Worm (Caenorhabditis elegans) whole organism, young adult: ENCODE data around the gene gck-2.

Source experiments
- B0019.2 ChIP-seq: fragments of 200-800 bp; sonication (Bioruptor generic); conservative IDR thresholded peaks from 2 replicates; pipeline ENCODE4 v1.3.6; 2022; ENCODE audit warnings: missing genetic modification reagents, missing genetic modification characterization, missing compliant biosample characterization
- B0336.3 ChIP-seq: fragments of 200-800 bp; sonication (Bioruptor generic); IDR thresholded peaks from 2 replicates; pipeline ENCODE4 v1.3.6; 2022; ENCODE audit warnings: missing genetic modification characterization, missing compliant biosample characterization
- F10E7.11 ChIP-seq: sonication (generic microtip); optimal IDR thresholded peaks from 2 replicates; lab custom pipeline; 2017; ENCODE audit warnings: mild to moderate bottlenecking, missing genetic modification characterization, moderate library complexity, missing compliant biosample characterization
- F52B5.7 ChIP-seq: sonication (generic microtip); optimal IDR thresholded peaks from 2 replicates; lab custom pipeline; 2016; ENCODE audit warnings: mild to moderate bottlenecking, missing genetic modification characterization, missing compliant biosample characterization
- T07F8.4 ChIP-seq: sonication (generic microtip); optimal IDR thresholded peaks from 2 replicates; lab custom pipeline; 2016; ENCODE audit warnings: mild to moderate bottlenecking, missing genetic modification characterization, moderate library complexity, missing compliant biosample characterization
- Y53F4B.3 ChIP-seq: fragments of 200-800 bp; sonication (Bioruptor generic); IDR thresholded peaks from 2 replicates; pipeline ENCODE4 v1.3.6; 2022; ENCODE audit warnings: missing genetic modification reagents, missing genetic modification characterization, missing compliant biosample characterization
- Y53G8AR.9 ChIP-seq: fragments of 200-800 bp; sonication (Bioruptor generic); conservative IDR thresholded peaks from 2 replicates; pipeline ENCODE4 v1.3.6; 2022; ENCODE audit warnings: missing genetic modification reagents, missing genetic modification characterization, missing compliant biosample characterization
- Y95B8A.8 ChIP-seq: fragments of 200-800 bp; sonication (Bioruptor generic); IDR thresholded peaks from 2 replicates; pipeline ENCODE4 v1.3.6; 2022; ENCODE audit warnings: missing genetic modification reagents, missing genetic modification characterization, missing compliant biosample characterization
- ama-1 ChIP-seq, 3 experiments: fragments of 150-350 bp in 1 of 3; sonication (generic microtip) in 2 of 3; optimal IDR thresholded peaks; 2 replicates each; lab custom pipeline; 2014 to 2018; ENCODE audit warnings: missing biosample characterization in 2 of 3, missing genetic modification characterization in 2 of 3, missing genetic modification reagents in 2 of 3
- aptf-2 ChIP-seq: fragments of 200-800 bp; sonication (Bioruptor generic); conservative IDR thresholded peaks from 2 replicates; pipeline ENCODE4 v1.3.6; 2022; ENCODE audit warnings: missing genetic modification reagents, missing genetic modification characterization, missing compliant biosample characterization
- aptf-3 ChIP-seq: fragments of 200-800 bp; sonication (Bioruptor generic); IDR thresholded peaks from 2 replicates; pipeline ENCODE4 v1.3.6; 2022; ENCODE audit warnings: missing genetic modification characterization, missing compliant biosample characterization
- attf-5 ChIP-seq: fragments of 200-800 bp; sonication (Bioruptor generic); optimal IDR thresholded peaks from 2 replicates; lab custom pipeline; 2018; ENCODE audit warnings: mild to moderate bottlenecking, missing genetic modification characterization, missing compliant biosample characterization
- ccch-3 ChIP-seq: fragments of 200-800 bp; sonication (Bioruptor generic); optimal IDR thresholded peaks from 2 replicates; lab custom pipeline; 2018; ENCODE audit warnings: mild to moderate bottlenecking, missing genetic modification characterization, missing compliant biosample characterization
- cebp-1 ChIP-seq, 2 experiments: fragments of 200-800 bp in 1 of 2; sonication (Bioruptor generic) in 1 of 2; sonication (generic microtip) in 1 of 2; IDR thresholded peaks in 1 of 2; optimal IDR thresholded peaks in 1 of 2; 2 replicates each; pipeline versions ENCODE4 v1.3.6 to Lab custom; 2017 to 2022; ENCODE audit warnings: missing compliant biosample characterization in 2 of 2, missing genetic modification characterization in 2 of 2, mild to moderate bottlenecking in 1 of 2, missing genetic modification reagents in 1 of 2, moderate library complexity in 1 of 2
- ceh-91 ChIP-seq: fragments of 200-800 bp; sonication (Bioruptor generic); IDR thresholded peaks from 2 replicates; pipeline ENCODE4 v1.3.6; 2022; ENCODE audit warnings: missing genetic modification reagents, missing genetic modification characterization, missing compliant biosample characterization
- chd-7 ChIP-seq: sonication (generic microtip); optimal IDR thresholded peaks from 2 replicates; lab custom pipeline; 2016; ENCODE audit warnings: mild to moderate bottlenecking, missing genetic modification characterization, moderate library complexity, missing compliant biosample characterization
- dox-1 ChIP-seq: fragments of 200-800 bp; sonication (Bioruptor generic); IDR thresholded peaks from 2 replicates; pipeline ENCODE4 v1.3.6; 2022; ENCODE audit warnings: missing genetic modification reagents, missing genetic modification characterization, missing compliant biosample characterization
- dpl-1 ChIP-seq: fragments of 150-350 bp; optimal IDR thresholded peaks from 2 replicates; lab custom pipeline; 2014; ENCODE audit warnings: missing biosample characterization, missing genetic modification reagents, missing genetic modification characterization
- egl-44 ChIP-seq: fragments of 200-800 bp; sonication (Bioruptor generic); IDR thresholded peaks from 2 replicates; pipeline ENCODE4 v1.3.6; 2022; ENCODE audit warnings: missing genetic modification reagents, missing genetic modification characterization, missing compliant biosample characterization
- egrh-3 ChIP-seq: fragments of 200-800 bp; sonication (Bioruptor generic); IDR thresholded peaks from 2 replicates; pipeline ENCODE4 v1.3.6; 2022; ENCODE audit warnings: missing genetic modification reagents, missing genetic modification characterization, missing compliant biosample characterization
- ekl-4 ChIP-seq: fragments of 200-800 bp; sonication (Bioruptor generic); IDR thresholded peaks from 2 replicates; pipeline ENCODE4 v1.3.6; 2022; ENCODE audit warnings: missing genetic modification reagents, missing genetic modification characterization, missing compliant biosample characterization
- fkh-3 ChIP-seq: sonication (generic microtip); optimal IDR thresholded peaks from 2 replicates; lab custom pipeline; 2016; ENCODE audit warnings: mild to moderate bottlenecking, missing genetic modification characterization, missing compliant biosample characterization
- hmg-1.2 ChIP-seq: fragments of 200-800 bp; sonication (Bioruptor generic); IDR thresholded peaks from 2 replicates; pipeline ENCODE4 v1.3.6; 2022; ENCODE audit warnings: missing genetic modification reagents, missing genetic modification characterization, missing compliant biosample characterization
- hmg-20 ChIP-seq: fragments of 200-800 bp; sonication (Bioruptor generic); IDR thresholded peaks from 2 replicates; pipeline ENCODE4 v1.3.6; 2022; ENCODE audit warnings: missing genetic modification reagents, missing genetic modification characterization, missing compliant biosample characterization
- lir-1 ChIP-seq: fragments of 200-800 bp; sonication (Bioruptor generic); conservative IDR thresholded peaks from 2 replicates; pipeline ENCODE4 v1.3.6; 2022; ENCODE audit warnings: missing genetic modification reagents, missing genetic modification characterization, missing compliant biosample characterization
- lsy-27 ChIP-seq: sonication (generic microtip); optimal IDR thresholded peaks from 2 replicates; lab custom pipeline; 2017; ENCODE audit warnings: missing genetic modification characterization, mild to moderate bottlenecking, missing compliant biosample characterization, antibody characterized with exemption, missing genotype, borderline replicate concordance; ENCODE audit not compliant: insufficient read depth
- madf-3 ChIP-seq: fragments of 200-800 bp; sonication (Bioruptor generic); IDR thresholded peaks from 2 replicates; pipeline ENCODE4 v1.3.6; 2022; ENCODE audit warnings: missing genetic modification reagents, missing genetic modification characterization, missing compliant biosample characterization
- madf-6 ChIP-seq: fragments of 200-800 bp; sonication (Bioruptor generic); IDR thresholded peaks from 2 replicates; pipeline ENCODE4 v1.3.6; 2022; ENCODE audit warnings: missing genetic modification reagents, missing genetic modification characterization, missing compliant biosample characterization
- nhr-27 ChIP-seq: fragments of 200-800 bp; sonication (Bioruptor generic); optimal IDR thresholded peaks from 2 replicates; lab custom pipeline; 2018; ENCODE audit warnings: mild to moderate bottlenecking, missing genetic modification characterization, moderate library complexity, missing compliant biosample characterization
- repo-1 ChIP-seq: sonication (generic microtip); optimal IDR thresholded peaks from 2 replicates; lab custom pipeline; 2017; ENCODE audit warnings: mild to moderate bottlenecking, missing genetic modification characterization, missing compliant biosample characterization
- snpc-3.4 ChIP-seq: sonication (generic microtip); optimal IDR thresholded peaks from 2 replicates; lab custom pipeline; 2017; ENCODE audit warnings: missing genetic modification characterization, mild to moderate bottlenecking, missing compliant biosample characterization, antibody characterized with exemption, moderate library complexity, missing genotype, missing genetic modification reagents
- sptf-2 ChIP-seq: fragments of 200-800 bp; sonication (Bioruptor generic); optimal IDR thresholded peaks from 2 replicates; lab custom pipeline; 2018; ENCODE audit warnings: mild to moderate bottlenecking, missing genetic modification characterization, missing compliant biosample characterization
- tbp1 ChIP-seq: fragments of 200-800 bp; sonication (Bioruptor generic); optimal IDR thresholded peaks from 2 replicates; lab custom pipeline; 2018; ENCODE audit warnings: mild to moderate bottlenecking, missing genetic modification characterization, missing compliant biosample characterization
- tbx-9 ChIP-seq: sonication (generic microtip); optimal IDR thresholded peaks from 2 replicates; lab custom pipeline; 2016; ENCODE audit warnings: borderline replicate concordance, missing genetic modification characterization, inconsistent platforms, missing compliant biosample characterization
- unc-130 ChIP-seq: sonication (generic microtip); optimal IDR thresholded peaks from 2 replicates; lab custom pipeline; 2016; ENCODE audit warnings: missing genetic modification reagents, missing genetic modification characterization, missing compliant biosample characterization
- xnd-1 ChIP-seq: sonication (generic microtip); optimal IDR thresholded peaks from 2 replicates; lab custom pipeline; 2016; ENCODE audit warnings: missing genotype, missing genetic modification reagents, missing genetic modification characterization, missing compliant biosample characterization
- ztf-18 ChIP-seq: sonication (generic microtip); optimal IDR thresholded peaks from 2 replicates; lab custom pipeline; 2016; ENCODE audit warnings: missing genotype, mild to moderate bottlenecking, missing genetic modification characterization, missing compliant biosample characterization
- ztf-25 ChIP-seq: fragments of 200-800 bp; sonication (Bioruptor generic); IDR thresholded peaks from 2 replicates; pipeline ENCODE4 v1.3.6; 2022; ENCODE audit warnings: missing genetic modification reagents, missing genetic modification characterization, missing compliant biosample characterization

Gene gck-2

ce11 chrV:6801850-6802249, 9.4 kb upstream of the gck-2 start, which contains the start of gene dmsr-10:
Gene dmsr-10, minus strand, starts transcription at chrV:6801950.
- TF ChIP-seq Y53G8AR.9 (GFP tag; lab: Robert Waterston, UW) (no peak), Y95B8A.8 (GFP tag; lab: Robert Waterston, UW) (no peak), ztf-25 (GFP tag; lab: Robert Waterston, UW) (no peak), F10E7.11 (tag; lab: Kevin White, UChicago) (no peak), ama-1 (optimal IDR thresholded peaks at IDR 0.05; lab: Kevin White, UChicago) (no peak), ama-1 (GFP tag; optimal IDR thresholded peaks at IDR 0.05; lab: Kevin White, UChicago) (no peak), ceh-91 (GFP tag; lab: Robert Waterston, UW) (no peak), chd-7 (tag; lab: Kevin White, UChicago) (no peak), cebp-1 (GFP tag; IDR thresholded peaks at IDR 0.05; lab: Robert Waterston, UW) (no peak), cebp-1 (tag; optimal IDR thresholded peaks at IDR 0.05; lab: Kevin White, UChicago) (no peak)

DNA sequence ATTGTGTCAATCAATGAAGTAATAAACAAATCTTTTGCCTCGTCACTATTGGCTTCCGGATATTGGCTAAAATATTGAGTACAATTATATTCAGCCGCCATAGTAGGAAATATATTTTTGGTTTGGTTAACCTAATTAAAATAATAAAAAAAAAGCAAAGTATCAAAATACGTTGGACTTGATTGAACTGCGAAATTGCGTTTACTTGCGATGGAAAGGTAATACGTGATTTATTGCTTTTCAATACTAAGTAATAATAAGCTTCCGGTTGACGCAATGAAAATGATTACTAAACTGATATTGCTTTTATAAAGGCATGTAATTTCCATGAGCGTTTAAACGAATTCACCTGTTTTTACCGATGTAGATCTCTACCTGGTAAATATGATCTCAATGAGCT, 7.1 kb upstream of the gck-2 start, which contains the start of gene dmsr-9:
Gene dmsr-9, minus strand, starts transcription at position 101 of the 400 bp plus-strand sequence.
- TF ChIP-seq lir-1 (GFP tag; lab: Robert Waterston, UW) = no peak
- TF ChIP-seq B0336.3 (GFP tag; lab: Robert Waterston, UW) = no peak
- no peak for TF ChIP-seq madf-6 (GFP tag; lab: Robert Waterston, UW)
- TF ChIP-seq fkh-3 (tag; lab: Kevin White, UChicago) = no peak
- no peak for TF ChIP-seq nhr-27 (tag; lab: Kevin White, UChicago)
- TF ChIP-seq T07F8.4 (tag; lab: Kevin White, UChicago) = no peak
- TF ChIP-seq lsy-27 (tag; lab: Kevin White, UChicago) = no peak
- TF ChIP-seq Y53G8AR.9 (GFP tag; lab: Robert Waterston, UW) = no peak
- TF ChIP-seq chd-7 (tag; lab: Kevin White, UChicago) = no peak
- TF ChIP-seq xnd-1 = no peak
- TF ChIP-seq attf-5 (GFP tag; lab: Kevin White, UChicago) = no peak
- TF ChIP-seq cebp-1 (GFP tag; IDR thresholded peaks at IDR 0.05; lab: Robert Waterston, UW) = no peak
- TF ChIP-seq cebp-1 (tag; optimal IDR thresholded peaks at IDR 0.05; lab: Kevin White, UChicago) = no peak
- no peak for TF ChIP-seq ccch-3
- no peak for TF ChIP-seq tbp1 (GFP tag; lab: Kevin White, UChicago)
- TF ChIP-seq ztf-25 (GFP tag; lab: Robert Waterston, UW) = no peak
- no peak for TF ChIP-seq B0019.2
- no peak for TF ChIP-seq egrh-3 (GFP tag; lab: Robert Waterston, UW)
- no peak for TF ChIP-seq madf-3 (GFP tag; lab: Robert Waterston, UW)
- TF ChIP-seq, all 124 proteins: peak for 0

DNA sequence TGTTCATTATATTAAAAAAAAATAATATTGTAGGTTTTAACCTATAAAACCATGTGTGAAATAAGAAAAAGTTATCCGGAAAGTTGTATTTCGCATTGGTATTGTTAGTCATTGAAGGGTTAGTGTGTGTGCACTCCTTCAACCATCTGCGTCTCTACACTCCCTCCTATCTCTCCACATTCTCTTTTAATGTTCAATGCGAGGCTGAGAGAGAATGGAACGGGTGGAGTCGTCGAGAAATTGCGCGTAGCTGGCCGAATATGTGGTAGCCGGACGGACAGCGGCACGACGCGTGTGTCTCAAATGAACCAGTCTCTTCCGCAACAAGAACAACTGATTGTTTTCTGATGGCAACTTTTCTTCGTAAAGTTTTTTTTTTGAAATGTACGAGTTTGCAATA, 4.4 kb upstream of the gck-2 start:
- TF ChIP-seq nhr-27 (tag; lab: Kevin White, UChicago) = no peak
- no peak for TF ChIP-seq attf-5 (GFP tag; lab: Kevin White, UChicago)
- no peak for TF ChIP-seq hmg-20
- no peak for TF ChIP-seq repo-1 (tag; lab: Kevin White, UChicago)
- TF ChIP-seq hmg-1.2 (GFP tag; lab: Robert Waterston, UW) = peak; percentile 91; the same call in 1 of the 2 replicates
- TF ChIP-seq, all 124 proteins: peak for 1

DNA sequence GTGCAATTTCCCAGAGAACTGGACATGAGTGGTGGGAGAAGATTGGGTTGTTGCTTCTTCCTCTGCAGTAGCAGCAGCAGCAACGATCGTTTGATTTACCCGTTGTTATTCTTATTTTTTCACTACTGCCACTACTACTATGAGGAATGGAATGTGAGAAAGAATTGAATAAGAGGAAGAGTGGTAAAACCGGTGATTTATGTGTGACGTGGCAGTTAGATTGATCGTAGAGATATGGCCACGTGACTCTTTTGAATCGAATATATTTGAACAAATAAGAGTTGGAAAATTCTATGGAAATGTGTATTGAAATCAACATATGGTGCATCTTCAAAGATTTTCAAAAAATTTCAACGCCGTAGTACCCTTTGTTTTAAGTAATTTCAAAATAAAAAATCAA, 3.8 kb upstream of the gck-2 start:
- TF ChIP-seq egrh-3 (GFP tag; lab: Robert Waterston, UW) = no peak
- TF ChIP-seq tbx-9 (tag; lab: Kevin White, UChicago) = no peak
- no peak for TF ChIP-seq dox-1 (GFP tag; lab: Robert Waterston, UW)
- no peak for TF ChIP-seq B0019.2
- no peak for TF ChIP-seq sptf-2 (GFP tag; lab: Kevin White, UChicago)
- no peak for TF ChIP-seq dpl-1 (GFP tag; lab: Kevin White, UChicago)
- TF ChIP-seq ekl-4 (GFP tag; lab: Robert Waterston, UW) = no peak
- no peak for TF ChIP-seq unc-130
- no peak for TF ChIP-seq Y53F4B.3 (GFP tag; lab: Robert Waterston, UW)
- no peak for TF ChIP-seq ztf-18
- TF ChIP-seq cebp-1 (GFP tag; IDR thresholded peaks at IDR 0.05; lab: Robert Waterston, UW) = no peak
- TF ChIP-seq cebp-1 (tag; optimal IDR thresholded peaks at IDR 0.05; lab: Kevin White, UChicago) = no peak
- no peak for TF ChIP-seq aptf-3 (GFP tag; lab: Robert Waterston, UW)
- no peak for TF ChIP-seq ccch-3
- no peak for TF ChIP-seq B0336.3 (GFP tag; lab: Robert Waterston, UW)
- no peak for TF ChIP-seq aptf-2
- no peak for TF ChIP-seq egl-44
- no peak for TF ChIP-seq snpc-3.4
- no peak for TF ChIP-seq F52B5.7 (tag; lab: Kevin White, UChicago)
